Worm (Caenorhabditis elegans): Measurements from ENCODE around the gene skn-1.

The skn-1 gene

ce11 chrIV:5682547-5683234 is 22.5 kb upstream of the skn-1 start, which contains the start of the genes C55C3.7 and C55C3.6:
Gene C55C3.7 (minus strand): TSS chrIV:5682647.
Gene C55C3.6 (plus strand): TSS chrIV:5683184.
- TF ChIP-seq aly-2 (tag; optimal IDR thresholded peaks at IDR 0.05) (no peak), nhr-19 (GFP tag; conservative IDR thresholded peaks at IDR 0.05) (no peak), zip-4 (GFP tag; optimal IDR thresholded peaks at IDR 0.05) (no peak), C16A3.4 (tag; optimal IDR thresholded peaks at IDR 0.05) (no peak), nhr-11 (tag; optimal IDR thresholded peaks at IDR 0.05) (no peak), mef-2 (tag; optimal IDR thresholded peaks at IDR 0.05) (no peak), nhr-76 (tag; optimal IDR thresholded peaks at IDR 0.05) (no peak), vab-15 (tag; optimal IDR thresholded peaks at IDR 0.05) (no peak), sptf-1 (tag; optimal IDR thresholded peaks at IDR 0.05) (no peak), egl-27 (tag; optimal IDR thresholded peaks at IDR 0.05) (no peak), ceh-63 (GFP tag; optimal IDR thresholded peaks at IDR 0.05) (no peak), C04F5.9 (tag; optimal IDR thresholded peaks at IDR 0.05) (no peak), pag-3 (tag; optimal IDR thresholded peaks at IDR 0.05; ENCODE audit: borderline replicate concordance, insufficient read depth) (no peak), tbx-2 (tag; optimal IDR thresholded peaks at IDR 0.05) (no peak), efl-3 (GFP tag; optimal IDR thresholded peaks at IDR 0.05) (no peak), nhr-12 (tag; optimal IDR thresholded peaks at IDR 0.05) (no peak)

DNA sequence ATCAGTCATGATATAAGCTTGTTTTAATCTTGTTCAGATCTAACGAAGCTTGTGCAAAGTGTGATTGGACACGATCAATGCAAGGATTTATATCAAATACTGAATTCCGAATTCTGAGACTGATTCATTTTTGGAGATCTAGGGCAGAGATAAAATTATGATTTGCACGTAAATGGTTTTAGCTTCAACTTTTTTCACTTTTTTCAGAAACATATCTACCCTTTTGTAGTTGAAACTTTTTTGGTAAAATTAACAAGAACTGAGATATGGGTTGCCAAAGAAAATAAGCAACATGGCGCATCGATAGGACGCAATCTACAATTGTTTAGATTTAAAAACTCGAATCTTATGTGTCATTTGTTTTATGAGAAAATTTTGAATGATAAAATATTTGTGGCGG is 17.9 kb upstream of the skn-1 start, which contains the start of gene C55C3.4:
C55C3.4 (minus strand) TSS at position 101 of the 400 bp plus-strand sequence.
- TF ChIP-seq unc-62 (GFP tag; optimal IDR thresholded peaks at IDR 0.05), result no peak
- no peak for TF ChIP-seq unc-130 (tag; optimal IDR thresholded peaks at IDR 0.05)
- no peak for TF ChIP-seq nhr-90 (tag; optimal IDR thresholded peaks at IDR 0.05; ENCODE audit: poor library complexity)
- no peak for TF ChIP-seq isw-1 (GFP tag; IDR thresholded peaks at IDR 0.05)
- no peak for TF ChIP-seq C16A3.4 (tag; optimal IDR thresholded peaks at IDR 0.05)
- TF ChIP-seq dsc-1 (tag; optimal IDR thresholded peaks at IDR 0.05), result no peak
- no peak for TF ChIP-seq snu-23 (GFP tag; optimal IDR thresholded peaks at IDR 0.05)
- TF ChIP-seq aha-1 (tag; optimal IDR thresholded peaks at IDR 0.05), result no peak
- TF ChIP-seq snpc-4 (tag; optimal IDR thresholded peaks at IDR 0.05), result no peak
- no peak for TF ChIP-seq ets-5 (GFP tag; IDR thresholded peaks at IDR 0.05)
- no peak for TF ChIP-seq dpl-1 (GFP tag; optimal IDR thresholded peaks at IDR 0.05)
- no peak for TF ChIP-seq nhr-20 (tag; optimal IDR thresholded peaks at IDR 0.05)
- TF ChIP-seq vab-15 (tag; optimal IDR thresholded peaks at IDR 0.05), result no peak
- TF ChIP-seq hlh-4 (tag; optimal IDR thresholded peaks at IDR 0.05), result no peak

DNA sequence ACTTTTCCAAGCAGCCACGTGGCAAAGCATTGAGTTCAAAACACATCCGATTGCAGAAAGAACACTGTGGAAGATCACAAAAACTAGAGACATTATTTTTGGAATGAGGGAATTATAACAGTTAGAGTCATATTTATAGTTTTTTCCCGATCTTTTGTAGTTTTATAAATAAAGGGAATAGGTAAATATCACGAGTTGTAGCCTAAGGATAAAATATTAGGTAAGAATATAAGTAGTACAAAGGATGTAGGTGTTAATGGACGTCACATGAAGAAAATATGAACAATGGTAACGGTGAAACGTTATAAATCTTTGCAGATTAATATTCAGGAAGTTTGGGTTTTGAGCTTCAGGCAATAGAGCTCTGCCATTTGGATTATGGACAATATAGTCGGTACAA is 14.3 kb upstream of the skn-1 start, which contains the start of gene srd-5:
srd-5 (minus strand) TSS at position 101 of the 400 bp plus-strand sequence.
- TF ChIP-seq lir-3 (tag; optimal IDR thresholded peaks at IDR 0.05; ENCODE audit: poor library complexity), result no peak
- TF ChIP-seq unc-98 (GFP tag; IDR thresholded peaks at IDR 0.05), result no peak
- no peak for TF ChIP-seq fkh-4 (tag; optimal IDR thresholded peaks at IDR 0.05; ENCODE audit: borderline replicate concordance)
- no peak for TF ChIP-seq F16B12.6 (tag; optimal IDR thresholded peaks at IDR 0.05)
- TF ChIP-seq sptf-1 (tag; optimal IDR thresholded peaks at IDR 0.05), result no peak
- TF ChIP-seq egl-13 (tag; optimal IDR thresholded peaks at IDR 0.05), result no peak
- no peak for TF ChIP-seq elt-2 (tag; optimal IDR thresholded peaks at IDR 0.05)
- TF ChIP-seq tlp-1 (tag; optimal IDR thresholded peaks at IDR 0.05), result no peak
- TF ChIP-seq hlh-4 (tag; optimal IDR thresholded peaks at IDR 0.05), result no peak
- no peak for TF ChIP-seq unc-86 (tag; optimal IDR thresholded peaks at IDR 0.05)
- no peak for TF ChIP-seq blmp-1 (tag; optimal IDR thresholded peaks at IDR 0.05)
- no peak for TF ChIP-seq ztf-11 (tag; optimal IDR thresholded peaks at IDR 0.05)
- no peak for TF ChIP-seq unc-130 (tag; optimal IDR thresholded peaks at IDR 0.05)
- no peak for TF ChIP-seq aly-2 (tag; optimal IDR thresholded peaks at IDR 0.05)
- no peak for TF ChIP-seq jun-1 (tag; optimal IDR thresholded peaks at IDR 0.05)
- no peak for TF ChIP-seq lin-14 (GFP tag; optimal IDR thresholded peaks at IDR 0.05)
- no peak for TF ChIP-seq swsn-7 (tag; optimal IDR thresholded peaks at IDR 0.05)
